Worm (Caenorhabditis elegans) whole organism, L2 larva: ENCODE measurements around the gene sek-4.
A peak's percentile ranks its signal among the peaks of the same experiment; 100 is the strongest.

ENCODE experiments used
- C34F6.9 ChIP-seq: fragments of 150-350 bp; optimal IDR thresholded peaks from 2 replicates; lab custom pipeline; 2014; ENCODE audit warnings: missing biosample characterization, missing genetic modification characterization
- F13H6.1 ChIP-seq: sonication (generic microtip); optimal IDR thresholded peaks from 2 replicates; lab custom pipeline; 2016; ENCODE audit warnings: missing genetic modification characterization, missing compliant biosample characterization
- R02D3.7 ChIP-seq: fragments of 150-350 bp; optimal IDR thresholded peaks from 2 replicates; lab custom pipeline; 2014; ENCODE audit warnings: missing biosample characterization, missing genetic modification characterization
- Y55F3AM.14 ChIP-seq: fragments of 200-800 bp; sonication (Bioruptor generic); optimal IDR thresholded peaks from 2 replicates; lab custom pipeline; 2018; ENCODE audit warnings: mild to moderate bottlenecking, missing genetic modification characterization, missing compliant biosample characterization
- ZK546.5 ChIP-seq: sonication (generic microtip); optimal IDR thresholded peaks from 2 replicates; lab custom pipeline; 2017; ENCODE audit warnings: missing biosample characterization, missing genetic modification characterization
- alr-1 ChIP-seq: fragments of 150-350 bp; optimal IDR thresholded peaks from 2 replicates; lab custom pipeline; 2014; ENCODE audit warnings: missing biosample characterization, missing genetic modification characterization
- aly-2 ChIP-seq: fragments of 150-350 bp; optimal IDR thresholded peaks from 2 replicates; lab custom pipeline; 2014; ENCODE audit warnings: missing biosample characterization, missing genetic modification characterization
- ama-1 ChIP-seq: fragments of 150-350 bp; optimal IDR thresholded peaks from 2 replicates; lab custom pipeline; 2018; ENCODE audit warnings: inconsistent platforms
- blmp-1 ChIP-seq: sonication (generic microtip); optimal IDR thresholded peaks from 2 replicates; lab custom pipeline; 2017; ENCODE audit warnings: missing genetic modification characterization, mild to moderate bottlenecking, missing compliant biosample characterization, antibody characterized with exemption, moderate library complexity; ENCODE audit not compliant: insufficient read depth
- ceh-16 ChIP-seq: fragments of 150-350 bp; optimal IDR thresholded peaks from 2 replicates; lab custom pipeline; 2014; ENCODE audit warnings: missing biosample characterization, missing genetic modification characterization
- ceh-82 ChIP-seq: fragments of 150-350 bp; optimal IDR thresholded peaks from 2 replicates; lab custom pipeline; 2014; ENCODE audit warnings: missing biosample characterization, missing genetic modification characterization
- crh-2 ChIP-seq: sonication (generic microtip); optimal IDR thresholded peaks from 2 replicates; lab custom pipeline; 2017; ENCODE audit warnings: missing biosample characterization, missing genetic modification characterization
- dmd-4 ChIP-seq: sonication (generic microtip); optimal IDR thresholded peaks from 2 replicates; lab custom pipeline; 2017; ENCODE audit warnings: missing biosample characterization, missing genetic modification characterization
- egl-27 ChIP-seq: sonication (generic microtip); optimal IDR thresholded peaks from 3 replicates; lab custom pipeline; 2017; ENCODE audit warnings: missing biosample characterization, missing genetic modification reagents, missing genetic modification characterization
- elt-1 ChIP-seq: fragments of 150-350 bp; optimal IDR thresholded peaks from 2 replicates; lab custom pipeline; 2014; ENCODE audit warnings: missing biosample characterization, missing genetic modification characterization
- fos-1 ChIP-seq: fragments of 150-350 bp; optimal IDR thresholded peaks from 2 replicates; lab custom pipeline; 2014; ENCODE audit warnings: missing biosample characterization, missing genetic modification characterization
- gmeb-1 ChIP-seq: fragments of 150-350 bp; optimal IDR thresholded peaks from 2 replicates; lab custom pipeline; 2014; ENCODE audit warnings: missing biosample characterization, missing genetic modification characterization
- lin-11 ChIP-seq: fragments of 150-350 bp; sonication (generic microtip); optimal IDR thresholded peaks from 2 replicates; lab custom pipeline; 2014; ENCODE audit warnings: missing biosample characterization, missing genetic modification characterization, inconsistent platforms, mixed read lengths
- lin-13 ChIP-seq: fragments of 150-350 bp; optimal IDR thresholded peaks from 2 replicates; lab custom pipeline; 2014; ENCODE audit warnings: missing biosample characterization, missing genetic modification reagents, missing genetic modification characterization
- lin-39 ChIP-seq: fragments of 150-350 bp; optimal IDR thresholded peaks from 2 replicates; lab custom pipeline; 2014; ENCODE audit warnings: missing biosample characterization, missing genetic modification reagents, missing genetic modification characterization
- lsy-2 ChIP-seq, 2 experiments: fragments of 150-350 bp in 1 of 2; sonication (generic microtip) in 1 of 2; optimal IDR thresholded peaks; 2 replicates each; lab custom pipeline; 2014 to 2017; ENCODE audit warnings: missing biosample characterization in 2 of 2, missing genetic modification characterization in 2 of 2
- mab-5 ChIP-seq: fragments of 150-350 bp; optimal IDR thresholded peaks from 2 replicates; lab custom pipeline; 2014; ENCODE audit warnings: missing biosample characterization, missing genetic modification characterization
- mbf-1 ChIP-seq: sonication (generic microtip); optimal IDR thresholded peaks from 2 replicates; lab custom pipeline; 2017; ENCODE audit warnings: missing biosample characterization, missing genetic modification characterization
- mdl-1 ChIP-seq, 2 experiments: fragments of 150-350 bp in 1 of 2; sonication (generic microtip) in 1 of 2; optimal IDR thresholded peaks; 2 replicates each; lab custom pipeline; 2017; ENCODE audit warnings: missing biosample characterization in 2 of 2, missing genetic modification characterization in 2 of 2
- nhr-10 ChIP-seq: sonication (generic microtip); optimal IDR thresholded peaks from 2 replicates; lab custom pipeline; 2017; ENCODE audit warnings: missing biosample characterization, missing genetic modification characterization
- nhr-11 ChIP-seq: fragments of 150-350 bp; optimal IDR thresholded peaks from 2 replicates; lab custom pipeline; 2014; ENCODE audit warnings: missing biosample characterization, missing genetic modification characterization
- nhr-12 ChIP-seq: fragments of 150-350 bp; optimal IDR thresholded peaks from 2 replicates; lab custom pipeline; 2014; ENCODE audit warnings: missing biosample characterization, missing genetic modification characterization
- nhr-129 ChIP-seq: fragments of 150-350 bp; optimal IDR thresholded peaks from 2 replicates; lab custom pipeline; 2014; ENCODE audit warnings: missing biosample characterization, missing genetic modification characterization
- nhr-21 ChIP-seq: fragments of 150-350 bp; optimal IDR thresholded peaks from 2 replicates; lab custom pipeline; 2014; ENCODE audit warnings: missing biosample characterization, missing genetic modification characterization
- nhr-23 ChIP-seq: fragments of 150-350 bp; optimal IDR thresholded peaks from 2 replicates; lab custom pipeline; 2014; ENCODE audit warnings: missing biosample characterization, missing genetic modification reagents, missing genetic modification characterization
- nhr-237 ChIP-seq: fragments of 150-350 bp; optimal IDR thresholded peaks from 2 replicates; lab custom pipeline; 2014; ENCODE audit warnings: missing biosample characterization, missing genetic modification characterization
- nhr-25 ChIP-seq: fragments of 150-350 bp; sonication (generic microtip); optimal IDR thresholded peaks from 3 replicates; lab custom pipeline; 2014; ENCODE audit warnings: missing biosample characterization, missing genetic modification characterization
- nhr-6 ChIP-seq: fragments of 150-350 bp; optimal IDR thresholded peaks from 2 replicates; lab custom pipeline; 2014; ENCODE audit warnings: missing biosample characterization, missing genetic modification characterization
- nhr-77 ChIP-seq: fragments of 150-350 bp; optimal IDR thresholded peaks from 2 replicates; lab custom pipeline; 2014; ENCODE audit warnings: missing biosample characterization, missing genetic modification characterization
- peb-1 ChIP-seq: fragments of 150-350 bp; optimal IDR thresholded peaks from 2 replicates; lab custom pipeline; 2014; ENCODE audit warnings: missing biosample characterization, missing genetic modification characterization
- skn-1 ChIP-seq: sonication (generic microtip); optimal IDR thresholded peaks from 2 replicates; lab custom pipeline; 2017; ENCODE audit warnings: missing biosample characterization, missing genetic modification characterization
- sma-3 ChIP-seq: sonication (generic microtip); optimal IDR thresholded peaks from 2 replicates; lab custom pipeline; 2016; ENCODE audit warnings: missing genetic modification reagents, missing genetic modification characterization, missing compliant biosample characterization
- sma-9 ChIP-seq, 2 experiments: fragments of 150-350 bp in 1 of 2; sonication (generic microtip) in 1 of 2; optimal IDR thresholded peaks; 2 replicates each; lab custom pipeline; 2014 to 2016; ENCODE audit warnings: missing genetic modification characterization in 2 of 2, mild to moderate bottlenecking in 1 of 2, missing biosample characterization in 1 of 2, missing compliant biosample characterization in 1 of 2, missing genetic modification reagents in 1 of 2, moderate library complexity in 1 of 2
- snpc-4 ChIP-seq: fragments of 150-350 bp; optimal IDR thresholded peaks from 2 replicates; lab custom pipeline; 2014; ENCODE audit warnings: missing biosample characterization, missing genetic modification characterization
- unc-39 ChIP-seq: fragments of 150-350 bp; optimal IDR thresholded peaks from 2 replicates; lab custom pipeline; 2014; ENCODE audit warnings: missing biosample characterization, missing genetic modification characterization
- unc-55 ChIP-seq: fragments of 150-350 bp; sonication (generic microtip); optimal IDR thresholded peaks from 3 replicates; lab custom pipeline; 2014; ENCODE audit warnings: missing biosample characterization, missing genetic modification reagents, missing genetic modification characterization
- unc-62 ChIP-seq: fragments of 150-350 bp; optimal IDR thresholded peaks from 2 replicates; lab custom pipeline; 2014; ENCODE audit warnings: missing biosample characterization, missing genetic modification reagents, missing genetic modification characterization
- ztf-1 ChIP-seq: fragments of 200-800 bp; sonication (Bioruptor generic); conservative IDR thresholded peaks from 2 replicates; pipeline ENCODE4 v1.3.6; 2022; ENCODE audit warnings: missing genetic modification characterization, missing compliant biosample characterization
- ztf-11 ChIP-seq: sonication (generic microtip); optimal IDR thresholded peaks from 2 replicates; lab custom pipeline; 2017; ENCODE audit warnings: missing biosample characterization, missing genetic modification characterization
- ztf-4 ChIP-seq: fragments of 150-350 bp; optimal IDR thresholded peaks from 2 replicates; lab custom pipeline; 2014; ENCODE audit warnings: missing biosample characterization, missing genetic modification characterization

sek-4 gene

DNA sequence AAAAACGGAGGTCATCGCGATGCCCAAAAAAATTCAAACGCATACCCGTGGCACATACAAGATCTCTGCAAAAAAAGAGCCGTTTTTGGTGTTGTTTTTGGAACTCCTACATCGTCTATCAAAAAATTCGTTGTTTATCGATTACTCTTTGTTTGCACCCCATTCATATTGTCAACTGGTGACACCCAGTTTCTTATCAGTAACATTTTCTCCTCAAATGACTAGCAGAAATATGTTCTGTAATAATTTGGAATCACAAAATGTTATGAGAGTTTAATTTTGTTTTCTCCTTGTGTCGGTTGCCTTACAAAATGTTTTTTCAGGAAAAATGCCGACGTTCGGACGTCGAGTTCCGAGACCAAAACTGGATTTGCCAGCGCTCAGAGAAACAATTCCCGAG lies at the start of gene sek-4:
sek-4 (plus strand) TSS at position 318 of the 400 bp plus-strand sequence.
- TF ChIP-seq dmd-4 (no peak), fos-1 (tag; lab: Kevin White, UChicago) (peak; percentile 49)

DNA sequence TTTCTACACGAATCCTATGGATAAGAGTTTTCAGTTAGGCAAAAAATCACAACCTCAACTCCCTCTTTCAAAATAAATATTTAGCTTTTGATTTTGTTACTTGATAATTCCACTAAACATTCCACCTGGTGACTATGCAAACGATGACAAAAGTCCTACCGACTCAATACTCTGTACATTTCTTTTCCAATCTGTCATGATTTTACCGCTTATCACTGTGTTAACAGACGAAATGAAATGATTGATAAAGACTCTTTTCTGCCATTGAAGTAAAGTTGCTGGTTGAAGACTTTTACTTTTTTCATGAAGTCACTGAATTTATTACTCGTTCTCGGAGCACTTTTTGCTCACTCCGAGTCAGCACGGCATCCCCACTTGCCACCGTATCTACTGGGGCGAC lies 45.6 kb upstream of the sek-4 start, which contains the start of gene C26B9.5:
C26B9.5 (plus strand) TSS at position 244 of the 400 bp plus-strand sequence.
- no peak for TF ChIP-seq nhr-77 (tag; lab: Kevin White, UChicago)
- peak; percentile 86 for TF ChIP-seq fos-1 (tag; lab: Kevin White, UChicago)
- TF ChIP-seq skn-1 = peak; percentile 80

DNA sequence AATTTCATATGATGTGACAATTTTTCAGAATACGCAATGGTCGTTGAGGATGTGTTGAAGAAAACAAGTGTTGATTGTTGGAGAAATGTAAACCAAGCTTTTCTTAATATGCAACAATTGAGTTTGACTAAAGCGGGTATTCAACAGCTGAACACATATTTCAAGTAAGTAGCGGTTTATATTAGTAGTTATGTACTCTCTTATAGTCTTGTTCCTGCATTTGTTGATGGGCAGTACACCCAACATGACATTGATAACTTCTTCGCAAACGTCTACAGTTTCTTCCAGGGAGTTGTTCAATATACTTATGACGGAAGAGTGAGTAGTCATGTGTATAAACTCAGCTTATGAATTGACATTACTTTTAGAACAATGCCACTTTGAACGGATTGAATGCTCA lies 44.1 kb upstream of the sek-4 start:
- no peak for TF ChIP-seq unc-39 (tag; lab: Kevin White, UChicago)
- TF ChIP-seq, all 48 proteins: peak for 0

DNA sequence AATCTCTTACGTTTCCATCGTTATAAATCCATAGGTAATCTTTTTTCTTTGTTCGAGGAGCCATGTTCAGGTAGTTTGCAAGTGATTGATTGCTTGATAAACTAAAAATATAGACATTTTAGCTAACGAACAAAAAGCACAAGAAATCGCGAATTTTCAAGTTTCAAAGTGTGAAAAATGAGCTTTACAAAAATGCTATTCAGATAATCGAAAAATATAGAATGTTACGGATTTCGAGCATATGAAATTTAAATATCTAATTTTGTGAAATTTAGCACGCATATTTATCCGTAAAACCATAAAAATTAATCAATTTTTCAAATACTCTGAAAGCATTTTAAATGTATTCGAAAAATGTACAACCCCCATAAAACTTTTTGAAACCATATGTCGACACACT lies 39.5 kb upstream of the sek-4 start, which contains the start of gene C26B9.6:
C26B9.6 (minus strand) TSS at position 101 of the 400 bp plus-strand sequence.
- TF ChIP-seq nhr-129 (no peak), ama-1 (lab: Kevin White, UChicago) (no peak), nhr-12 (tag; lab: Kevin White, UChicago) (no peak), ZK546.5 (tag; lab: Kevin White, UChicago) (no peak), gmeb-1 (no peak), mbf-1 (tag; lab: Kevin White, UChicago) (no peak)

DNA sequence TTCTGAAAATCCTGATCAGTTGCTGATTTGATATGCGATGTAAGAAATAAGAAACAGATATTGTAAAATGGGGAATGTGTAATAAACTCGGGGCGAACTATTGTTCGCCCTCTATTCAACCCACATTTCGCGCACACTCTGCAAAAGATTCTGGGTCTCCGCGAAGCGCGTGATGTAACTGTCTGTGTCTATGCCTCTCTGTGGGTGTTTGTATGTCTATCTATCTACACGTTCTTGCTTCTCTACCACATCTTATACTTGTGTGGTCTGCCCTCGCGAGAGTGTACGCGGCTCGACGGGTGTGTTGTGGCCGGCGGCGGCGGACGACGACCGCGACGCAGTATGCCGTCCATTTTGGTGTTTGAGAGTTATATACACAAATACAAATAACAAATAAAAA lies 38.4 kb upstream of the sek-4 start:
- TF ChIP-seq lin-13 (GFP tag; lab: Kevin White, UChicago) (peak; percentile 61), peb-1 (tag; lab: Kevin White, UChicago) (peak; percentile 52), nhr-21 (tag; lab: Kevin White, UChicago) (peak; percentile 35), mbf-1 (tag; lab: Kevin White, UChicago) (no peak), ztf-4 (no peak), aly-2 (tag; lab: Kevin White, UChicago) (no peak), gmeb-1 (peak; percentile 16), elt-1 (tag; lab: Kevin White, UChicago) (no peak), R02D3.7 (tag; lab: Kevin White, UChicago) (no peak), Y55F3AM.14 (GFP tag; lab: Kevin White, UChicago) (peak; percentile 61), ztf-1 (GFP tag; lab: Robert Waterston, UW) (no peak), ama-1 (lab: Kevin White, UChicago) (no peak), mdl-1 (tag; optimal IDR thresholded peaks at IDR 0.05; lab: Kevin White, UChicago) (peak; percentile 67 to 78), F13H6.1 (tag; lab: Kevin White, UChicago) (peak; percentile 75), unc-39 (tag; lab: Kevin White, UChicago) (no peak), nhr-11 (no peak), ceh-82 (no peak), nhr-77 (tag; lab: Kevin White, UChicago) (no peak), C34F6.9 (tag; lab: Kevin White, UChicago) (peak; percentile 71), sma-9 (GFP tag; optimal IDR thresholded peaks at IDR 0.05; lab: Kevin White, UChicago) (peak; percentile 71), sma-9 (tag; optimal IDR thresholded peaks at IDR 0.05; lab: Kevin White, UChicago) (no peak), nhr-25 (tag; lab: Kevin White, UChicago) (peak; percentile 54), crh-2 (tag; lab: Kevin White, UChicago) (peak; percentile 77), alr-1 (no peak), blmp-1 (tag; lab: Kevin White, UChicago) (no peak), ZK546.5 (tag; lab: Kevin White, UChicago) (no peak), lin-11 (tag; lab: Kevin White, UChicago) (peak; percentile 18), ceh-16 (tag; lab: Kevin White, UChicago) (no peak), snpc-4 (peak; percentile 32), dmd-4 (no peak), nhr-6 (tag; lab: Kevin White, UChicago) (no peak), nhr-129 (peak; percentile 79), nhr-10 (no peak), nhr-23 (no peak), unc-62 (no peak), fos-1 (tag; lab: Kevin White, UChicago) (peak; percentile 49), unc-55 (GFP tag; lab: Kevin White, UChicago) (peak; percentile 77), nhr-237 (tag; lab: Kevin White, UChicago) (no peak), ztf-11 (no peak), lin-39 (tag; lab: Kevin White, UChicago) (no peak), lsy-2 (tag; optimal IDR thresholded peaks at IDR 0.05; lab: Kevin White, UChicago) (peak in 1 of 2 experiments; percentile 62), sma-3 (peak; percentile 33), skn-1 (no peak), egl-27 (tag; lab: Kevin White, UChicago) (peak; percentile 66), mab-5 (tag; lab: Kevin White, UChicago) (no peak)
